Fruit fly (Drosophila melanogaster) whole organism, prepupa: ENCODE measurements around the gene Rlb1.

Experiments used
- Blimp-1 ChIP-seq: fragments of 200-800 bp; sonication (Bioruptor generic); optimal IDR thresholded peaks from 3 replicates; lab custom pipeline; 2017; ENCODE audit warnings: missing biosample characterization, missing genetic modification characterization, mild to moderate bottlenecking, moderate library complexity, missing genetic modification reagents
- CG10669 ChIP-seq: fragments of 200-800 bp; sonication (Bioruptor generic); optimal IDR thresholded peaks from 3 replicates; lab custom pipeline; 2018; ENCODE audit warnings: missing biosample characterization, mild to moderate bottlenecking, missing genetic modification characterization, moderate library complexity
- CG11762 ChIP-seq: fragments of 200-800 bp; sonication (Bioruptor generic); optimal IDR thresholded peaks from 3 replicates; lab custom pipeline; 2016; ENCODE audit warnings: missing biosample characterization, missing genetic modification characterization; ENCODE audit not compliant: insufficient read depth
- CG16779 ChIP-seq: fragments of 200-800 bp; sonication (Bioruptor generic); optimal IDR thresholded peaks from 3 replicates; lab custom pipeline; 2017; ENCODE audit warnings: missing biosample characterization, mild to moderate bottlenecking, missing genetic modification characterization
- CG6792 ChIP-seq: fragments of 200-800 bp; sonication (Bioruptor generic); optimal IDR thresholded peaks from 3 replicates; lab custom pipeline; 2016; ENCODE audit warnings: missing biosample characterization, missing genetic modification characterization
- CG9139 ChIP-seq: fragments of 200-800 bp; sonication (Bioruptor generic); optimal IDR thresholded peaks from 3 replicates; lab custom pipeline; 2017; ENCODE audit warnings: missing biosample characterization, mild to moderate bottlenecking, missing genetic modification characterization
- Sox15 ChIP-seq: fragments of 200-800 bp; sonication (Bioruptor generic); optimal IDR thresholded peaks from 3 replicates; lab custom pipeline; 2016; ENCODE audit warnings: missing biosample characterization, missing genetic modification characterization
- cyc ChIP-seq: fragments of 200-800 bp; sonication (Bioruptor generic); optimal IDR thresholded peaks from 3 replicates; lab custom pipeline; 2016; ENCODE audit warnings: missing biosample characterization, missing genetic modification characterization
- dsx ChIP-seq: fragments of 200-800 bp; optimal IDR thresholded peaks from 3 replicates; lab custom pipeline; 2019; ENCODE audit warnings: missing biosample characterization, mild to moderate bottlenecking, missing genetic modification characterization, moderate library complexity; ENCODE audit not compliant: poor library complexity, severe bottlenecking
- eg ChIP-seq: fragments of 200-800 bp; sonication (Bioruptor generic); IDR thresholded peaks from 3 replicates; pipeline ENCODE4 v1.3.6; 2022; ENCODE audit warnings: missing biosample characterization, missing genetic modification characterization
- fd59A ChIP-seq: fragments of 200-800 bp; sonication (Bioruptor generic); optimal IDR thresholded peaks from 2 replicates; lab custom pipeline; 2017; ENCODE audit warnings: missing biosample characterization, mild to moderate bottlenecking, missing genetic modification characterization, missing genetic modification reagents
- salr ChIP-seq, 2 experiments: fragments of 200-800 bp; sonication (Bioruptor generic); optimal IDR thresholded peaks; 3 replicates each; lab custom pipeline; 2016 to 2018; ENCODE audit warnings: missing biosample characterization in 2 of 2, missing genetic modification characterization in 2 of 2, mild to moderate bottlenecking in 1 of 2

dm6 chr3R:9529387-9529897 lies 16.3 kb downstream of the Rlb1 start:
- TF ChIP-seq eg (GFP tag; lab: Robert Waterston, UW), result no peak
- no peak for TF ChIP-seq dsx (GFP tag; lab: Kevin White, UChicago)
- TF ChIP-seq CG6792 (GFP tag; lab: Kevin White, UChicago), result no peak
- no peak for TF ChIP-seq CG16779
- no peak for TF ChIP-seq fd59A (GFP tag; lab: Kevin White, UChicago)
- TF ChIP-seq Sox15 (GFP tag; lab: Kevin White, UChicago), result no peak
- TF ChIP-seq CG10669 (GFP tag; lab: Kevin White, UChicago), result no peak
- no peak for TF ChIP-seq CG11762 (GFP tag; lab: Kevin White, UChicago)
- no peak for TF ChIP-seq CG9139 (GFP tag; lab: Kevin White, UChicago)
- TF ChIP-seq cyc (GFP tag; lab: Kevin White, UChicago), result no peak
- TF ChIP-seq salr (GFP tag; optimal IDR thresholded peaks at IDR 0.05; lab: Kevin White, UChicago), result no peak
- no peak for TF ChIP-seq Blimp-1 (GFP tag; lab: Kevin White, UChicago)
